Worm (Caenorhabditis elegans): Measurements from ENCODE around the gene F56D1.1.

- TF ChIP-seq F52B5.7 (tag; optimal IDR thresholded peaks at IDR 0.05) (no peak), F57C9.4 (tag; optimal IDR thresholded peaks at IDR 0.05) (no peak), die-1 (tag; optimal IDR thresholded peaks at IDR 0.05) (no peak), hsf-1 (GFP tag; IDR thresholded peaks at IDR 0.05) (no peak), ets-4 (GFP tag; optimal IDR thresholded peaks at IDR 0.05) (no peak), hrde-1 (tag; optimal IDR thresholded peaks at IDR 0.05; ENCODE audit: borderline replicate concordance) (no peak), atf-7 (tag; optimal IDR thresholded peaks at IDR 0.05) (no peak), K12H6.12 (tag; optimal IDR thresholded peaks at IDR 0.05) (no peak), ama-1 (optimal IDR thresholded peaks at IDR 0.05) (no peak), ama-1 (GFP tag; optimal IDR thresholded peaks at IDR 0.05) (no peak)
Observed at ce11 chrII:5496375-5496774, 18.0 kb downstream of the F56D1.1 start, which contains the start of gene F12A10.1.
